Fruit fly (Drosophila melanogaster): ENCODE results near the gene Ets96B.

Ets96B gene

dm6 chr3R:24768538-24769401 lies 19.1 kb upstream of the Ets96B start, which contains the start of gene CG13631 (continued):
- peak; percentile 98 for TF ChIP-seq Ssrp (tag; optimal IDR thresholded peaks at IDR 0.05)
- peak; percentile 90 for TF ChIP-seq CG18476 (GFP tag; optimal IDR thresholded peaks at IDR 0.05)
- peak; percentile 97 for TF ChIP-seq CG13424 (tag; optimal IDR thresholded peaks at IDR 0.05)
- peak; percentile 97 for TF ChIP-seq wor (GFP tag; IDR thresholded peaks at IDR 0.05)
- TF ChIP-seq nom (GFP tag; optimal IDR thresholded peaks at IDR 0.05) = no peak
- no peak for TF ChIP-seq CG15479 (GFP tag; optimal IDR thresholded peaks at IDR 0.05)
- TF ChIP-seq seq (GFP tag; IDR thresholded peaks at IDR 0.05) = peak; percentile 87
- no peak for TF ChIP-seq vnd (GFP tag; IDR thresholded peaks at IDR 0.05; ENCODE audit: partially characterized antibody)
- peak; percentile 98 for TF ChIP-seq CG2712 (tag; optimal IDR thresholded peaks at IDR 0.05)
- TF ChIP-seq Xrp1 (GFP tag; IDR thresholded peaks at IDR 0.05) = peak; percentile 96
- TF ChIP-seq klu (GFP tag; IDR thresholded peaks at IDR 0.05) = peak; percentile 64; the same call in 1 of the 2 replicates
- TF ChIP-seq CG1603 (tag; optimal IDR thresholded peaks at IDR 0.05) = peak; percentile 81
- peak; percentile 87 for TF ChIP-seq CG4730 (GFP tag; IDR thresholded peaks at IDR 0.05)
- TF ChIP-seq unc-4 (GFP tag; IDR thresholded peaks at IDR 0.05; ENCODE audit: partially characterized antibody) = no peak
- no peak for TF ChIP-seq CG42726 (GFP tag; IDR thresholded peaks at IDR 0.05; ENCODE audit: partially characterized antibody)
- TF ChIP-seq CG10959 (GFP tag; IDR thresholded peaks at IDR 0.05) = peak; percentile 83
- TF ChIP-seq CG11504 (tag; optimal IDR thresholded peaks at IDR 0.05) = peak; percentile 96
- peak; percentile 86 for TF ChIP-seq disco-r (GFP tag; optimal IDR thresholded peaks at IDR 0.05)
- TF ChIP-seq CG5180 (GFP tag; optimal IDR thresholded peaks at IDR 0.05) = peak; percentile 79
- peak; percentile 92 for TF ChIP-seq CG11723 (GFP tag; optimal IDR thresholded peaks at IDR 0.05)
- peak; percentile 93 for TF ChIP-seq esg (GFP tag; conservative IDR thresholded peaks at IDR 0.05)
- peak; percentile 98 for TF ChIP-seq phol (tag; optimal IDR thresholded peaks at IDR 0.05)
- peak; percentile 44 for TF ChIP-seq CG7271 (tag; optimal IDR thresholded peaks at IDR 0.05)
- TF ChIP-seq CG13775 (GFP tag; optimal IDR thresholded peaks at IDR 0.05) = peak; percentile 90
- peak; percentile 72 for TF ChIP-seq CG4404 (GFP tag; IDR thresholded peaks at IDR 0.05)
- TF ChIP-seq jumu (GFP tag; optimal IDR thresholded peaks at IDR 0.05) = peak; percentile 95
- TF ChIP-seq CG17802 (tag; optimal IDR thresholded peaks at IDR 0.05) = peak; percentile 87
- TF ChIP-seq CG1233 (GFP tag; optimal IDR thresholded peaks at IDR 0.05) = peak; percentile 90
- TF ChIP-seq tgo (GFP tag; IDR thresholded peaks at IDR 0.05) = peak; percentile 88
- TF ChIP-seq CG9215 (GFP tag; IDR thresholded peaks at IDR 0.05) = peak; percentile 71
- TF ChIP-seq CG32767 (GFP tag; IDR thresholded peaks at IDR 0.05) = peak; percentile 89
- peak; percentile 74 for TF ChIP-seq Nf-YC (tag; optimal IDR thresholded peaks at IDR 0.05)
- no peak for TF ChIP-seq stwl (tag; optimal IDR thresholded peaks at IDR 0.05)
- peak; percentile 41 for TF ChIP-seq exex (tag; optimal IDR thresholded peaks at IDR 0.05)
- peak; percentile 83 for TF ChIP-seq CG4617 (GFP tag; optimal IDR thresholded peaks at IDR 0.05; ENCODE audit: borderline replicate concordance)
- peak; percentile 47 for TF ChIP-seq CG12744 (GFP tag; optimal IDR thresholded peaks at IDR 0.05)
- peak; percentile 91 to 98 for TF ChIP-seq bsh (GFP tag; optimal IDR thresholded peaks at IDR 0.05)
- TF ChIP-seq CG7556 (GFP tag; optimal IDR thresholded peaks at IDR 0.05) = peak; percentile 94
- peak; percentile 95 for TF ChIP-seq ci (GFP tag; IDR thresholded peaks at IDR 0.05)
- no peak for TF ChIP-seq D (optimal IDR thresholded peaks at IDR 0.05)
- TF ChIP-seq D (GFP tag; optimal IDR thresholded peaks at IDR 0.05) = peak; percentile 98
- TF ChIP-seq Ets97D (GFP tag; optimal IDR thresholded peaks at IDR 0.05) = peak; percentile 74
- peak; percentile 61 for TF ChIP-seq Fer2 (tag; optimal IDR thresholded peaks at IDR 0.05)
- peak; percentile 64 for TF ChIP-seq fu2 (GFP tag; optimal IDR thresholded peaks at IDR 0.05)
- TF ChIP-seq Atf3 (GFP tag; optimal IDR thresholded peaks at IDR 0.05) = peak; percentile 96
- peak; percentile 85 for TF ChIP-seq maf-S (GFP tag; optimal IDR thresholded peaks at IDR 0.05)
- peak; percentile 79 for TF ChIP-seq NK7.1 (GFP tag; optimal IDR thresholded peaks at IDR 0.05)
- TF ChIP-seq CG10274 (GFP tag; optimal IDR thresholded peaks at IDR 0.05) = peak; percentile 74
